In genomic region chr2L:14025485-14025933, dm6 we compare ENCODE assay signal across 2 fruit fly cellular contexts.
A peak's percentile ranks its signal among the peaks of the same experiment; 100 is the strongest.
TF ChIP-seq lines count a peak whose summit lies in the region.

No protein-coding gene starts in this region.

TF ChIP-seq in whole organism, embryonic, 481 proteins besides CTCF, POLR2A, EP300 and RAD21 (continued from another document):
- TF ChIP-seq CG14860 (GFP tag; IDR thresholded peaks at IDR 0.05; lab: Robert Waterston, UW; ENCODE audit: partially characterized antibody) (peak; percentile 46; the same call in 1 of the 3 replicates), eve (GFP tag; optimal IDR thresholded peaks at IDR 0.05; lab: Kevin White, UChicago) (no peak), Jarid2 (GFP tag; optimal IDR thresholded peaks at IDR 0.05; lab: Kevin White, UChicago) (no peak), CG10654 (GFP tag; optimal IDR thresholded peaks at IDR 0.05; lab: Kevin White, UChicago) (no peak), ATbp (GFP tag; optimal IDR thresholded peaks at IDR 0.05; lab: Kevin White, UChicago) (peak; percentile 11), ci (GFP tag; IDR thresholded peaks at IDR 0.05; lab: Robert Waterston, UW) (peak; percentile 65; the same call in 2 of the 3 replicates), Dll (GFP tag; IDR thresholded peaks at IDR 0.05; lab: Robert Waterston, UW; ENCODE audit: partially characterized antibody) (peak; percentile 26; the same call in 1 of the 4 replicates), pzg (GFP tag; optimal IDR thresholded peaks at IDR 0.05; lab: Kevin White, UChicago) (no peak), twi (tag; optimal IDR thresholded peaks at IDR 0.05; lab: Kevin White, UChicago) (peak; percentile 93), NFAT (GFP tag; IDR thresholded peaks at IDR 0.05; lab: Robert Waterston, UW) (no peak), luna (GFP tag; optimal IDR thresholded peaks at IDR 0.05; lab: Kevin White, UChicago) (no peak), gcm2 (GFP tag; optimal IDR thresholded peaks at IDR 0.05; lab: Kevin White, UChicago) (no peak), salm (tag; optimal IDR thresholded peaks at IDR 0.05; lab: Kevin White, UChicago) (peak; percentile 73), CG7928 (GFP tag; optimal IDR thresholded peaks at IDR 0.05; lab: Kevin White, UChicago) (no peak), ttk (GFP tag; IDR thresholded peaks at IDR 0.05; lab: Robert Waterston, UW) (peak; percentile 6; the same call in 1 of the 2 replicates), cg (GFP tag; optimal IDR thresholded peaks at IDR 0.05; lab: Kevin White, UChicago) (peak; percentile 37), Aef1 (GFP tag; IDR thresholded peaks at IDR 0.05; lab: Robert Waterston, UW) (peak; percentile 42; the same call in 2 of the 3 replicates), CG31224 (GFP tag; IDR thresholded peaks at IDR 0.05; lab: Robert Waterston, UW) (peak; percentile 96), Blimp-1 (GFP tag; optimal IDR thresholded peaks at IDR 0.05; lab: Kevin White, UChicago) (peak; percentile 53), en (GFP tag; optimal IDR thresholded peaks at IDR 0.05; lab: Kevin White, UChicago) (no peak), CG7745 (tag; optimal IDR thresholded peaks at IDR 0.05; lab: Kevin White, UChicago) (peak; percentile 59), nerfin-1 (tag; optimal IDR thresholded peaks at IDR 0.05; lab: Kevin White, UChicago) (peak; percentile 28), lbe (GFP tag; optimal IDR thresholded peaks at IDR 0.05; lab: Kevin White, UChicago) (peak; percentile 9), CG8924 (tag; optimal IDR thresholded peaks at IDR 0.05; lab: Kevin White, UChicago) (peak; percentile 34), Hr78 (GFP tag; optimal IDR thresholded peaks at IDR 0.05; lab: Kevin White, UChicago) (peak in 1 of 2 experiments; percentile 86), CG9797 (GFP tag; optimal IDR thresholded peaks at IDR 0.05; lab: Kevin White, UChicago) (no peak), CG17802 (tag; optimal IDR thresholded peaks at IDR 0.05; lab: Kevin White, UChicago) (no peak), ac (GFP tag; optimal IDR thresholded peaks at IDR 0.05; lab: Kevin White, UChicago) (no peak), rib (GFP tag; IDR thresholded peaks at IDR 0.05; lab: Robert Waterston, UW) (peak; percentile 49; the same call in 1 of the 2 replicates), CG4617 (GFP tag; optimal IDR thresholded peaks at IDR 0.05; lab: Kevin White, UChicago; ENCODE audit: borderline replicate concordance) (no peak), ken (GFP tag; IDR thresholded peaks at IDR 0.05; lab: Robert Waterston, UW) (0 out of 3 replicates have a peak, but pooled peaks have one; percentile 13), CG32767 (GFP tag; IDR thresholded peaks at IDR 0.05; lab: Robert Waterston, UW) (peak; percentile 57; the same call in 1 of the 2 replicates)

TF ChIP-seq in whole organism, prepupa, 60 proteins besides CTCF, POLR2A, EP300 and RAD21 (continued from another document):
- no peak for TF ChIP-seq Lpt (GFP tag; optimal IDR thresholded peaks at IDR 0.05; lab: Kevin White, UChicago)
- peak; percentile 63 for TF ChIP-seq CG6276 (GFP tag; optimal IDR thresholded peaks at IDR 0.05; lab: Kevin White, UChicago)
- no peak for TF ChIP-seq Hr38 (GFP tag; optimal IDR thresholded peaks at IDR 0.05; lab: Kevin White, UChicago)
- TF ChIP-seq topi (GFP tag; optimal IDR thresholded peaks at IDR 0.05; lab: Kevin White, UChicago) = no peak
- TF ChIP-seq fkh (GFP tag; optimal IDR thresholded peaks at IDR 0.05; lab: Kevin White, UChicago) = no peak
- TF ChIP-seq Blimp-1 (GFP tag; optimal IDR thresholded peaks at IDR 0.05; lab: Kevin White, UChicago) = no peak
- no peak; the same call in 2 of the 3 replicates for TF ChIP-seq eg (GFP tag; IDR thresholded peaks at IDR 0.05; lab: Robert Waterston, UW)
- no peak for TF ChIP-seq salr (GFP tag; optimal IDR thresholded peaks at IDR 0.05; lab: Kevin White, UChicago)
- TF ChIP-seq acj6 (GFP tag; optimal IDR thresholded peaks at IDR 0.05; lab: Kevin White, UChicago) = no peak
- TF ChIP-seq Ets21C (GFP tag; optimal IDR thresholded peaks at IDR 0.05; lab: Kevin White, UChicago) = no peak
- TF ChIP-seq spab (GFP tag; optimal IDR thresholded peaks at IDR 0.05; lab: Kevin White, UChicago) = no peak
- no peak for TF ChIP-seq CG6792 (GFP tag; optimal IDR thresholded peaks at IDR 0.05; lab: Kevin White, UChicago)
- peak; percentile 56 for TF ChIP-seq Eip78C (GFP tag; lab: Kevin White, UChicago)
- TF ChIP-seq Sox15 (GFP tag; optimal IDR thresholded peaks at IDR 0.05; lab: Kevin White, UChicago) = no peak
- no peak for TF ChIP-seq CG11294 (GFP tag; IDR thresholded peaks at IDR 0.05; lab: Robert Waterston, UW)
- peak; percentile 41; the same call in 1 of the 3 replicates for TF ChIP-seq CG6163 (GFP tag; IDR thresholded peaks at IDR 0.05; lab: Robert Waterston, UW)
- no peak for TF ChIP-seq Smox (GFP tag; optimal IDR thresholded peaks at IDR 0.05; lab: Kevin White, UChicago)
- no peak for TF ChIP-seq CG16779 (tag; optimal IDR thresholded peaks at IDR 0.05; lab: Kevin White, UChicago)
- no peak for TF ChIP-seq dac (GFP tag; optimal IDR thresholded peaks at IDR 0.05; lab: Kevin White, UChicago)
- peak; percentile 55 for TF ChIP-seq vri (GFP tag; optimal IDR thresholded peaks at IDR 0.05; lab: Kevin White, UChicago)
- TF ChIP-seq CG7368 (GFP tag; optimal IDR thresholded peaks at IDR 0.05; lab: Kevin White, UChicago) = no peak
- no peak for TF ChIP-seq dsx (GFP tag; optimal IDR thresholded peaks at IDR 0.05; lab: Kevin White, UChicago; ENCODE audit: poor library complexity, severe bottlenecking)
- no peak for TF ChIP-seq Met (GFP tag; optimal IDR thresholded peaks at IDR 0.05; lab: Kevin White, UChicago)
- no peak for TF ChIP-seq CG4318 (GFP tag; optimal IDR thresholded peaks at IDR 0.05; lab: Kevin White, UChicago)
- no peak for TF ChIP-seq Eip75B (GFP tag; optimal IDR thresholded peaks at IDR 0.05; lab: Kevin White, UChicago)
- no peak for TF ChIP-seq esn (GFP tag; optimal IDR thresholded peaks at IDR 0.05; lab: Kevin White, UChicago)
- no peak for TF ChIP-seq Ets96B (tag; optimal IDR thresholded peaks at IDR 0.05; lab: Kevin White, UChicago)
- no peak for TF ChIP-seq CG6854 (GFP tag; optimal IDR thresholded peaks at IDR 0.05; lab: Kevin White, UChicago)
- no peak for TF ChIP-seq Eip93F (GFP tag; optimal IDR thresholded peaks at IDR 0.05; lab: Kevin White, UChicago)
- TF ChIP-seq pdm3 (GFP tag; optimal IDR thresholded peaks at IDR 0.05; lab: Kevin White, UChicago) = no peak
- TF ChIP-seq cyc (GFP tag; optimal IDR thresholded peaks at IDR 0.05; lab: Kevin White, UChicago) = no peak
